Fruit fly (Drosophila melanogaster) whole organism, embryonic: ENCODE measurements around the gene CG15473.
A peak's percentile ranks its signal among the peaks of the same experiment; 100 is the strongest.

ENCODE experiments used
- CG1024 ChIP-seq: fragments of 200-800 bp; sonication (Bioruptor generic); IDR thresholded peaks from 2 replicates; pipeline ENCODE4 v1.3.6; 2022; ENCODE audit warnings: missing biosample characterization, missing genetic modification characterization
- CG10543 ChIP-seq: fragments of 200-800 bp; sonication (Bioruptor generic); optimal IDR thresholded peaks from 3 replicates; lab custom pipeline; 2017; ENCODE audit warnings: missing biosample characterization, mild to moderate bottlenecking, missing genetic modification characterization, moderate library complexity
- CG10654 ChIP-seq: fragments of 200-800 bp; sonication (Bioruptor generic); optimal IDR thresholded peaks from 2 replicates; lab custom pipeline; 2016; ENCODE audit warnings: missing biosample characterization, missing genetic modification characterization
- CG11456 ChIP-seq: fragments of 200-800 bp; sonication (Bioruptor generic); IDR thresholded peaks from 3 replicates; pipeline ENCODE4 v1.3.6; 2022; ENCODE audit warnings: missing biosample characterization, missing genetic modification characterization
- CG11560 ChIP-seq: fragments of 200-800 bp; sonication (Bioruptor generic); IDR thresholded peaks from 3 replicates; pipeline ENCODE4 v1.3.6; 2022; ENCODE audit warnings: missing biosample characterization, missing genetic modification characterization
- CG12219 ChIP-seq: fragments of 200-800 bp; sonication (Bioruptor generic); optimal IDR thresholded peaks from 3 replicates; lab custom pipeline; 2018; ENCODE audit warnings: missing biosample characterization, mild to moderate bottlenecking, missing genetic modification characterization
- CG12659 ChIP-seq: fragments of 200-800 bp; sonication (Bioruptor generic); optimal IDR thresholded peaks from 3 replicates; lab custom pipeline; 2017; ENCODE audit warnings: mild to moderate bottlenecking, missing biosample characterization, missing genetic modification reagents, missing genetic modification characterization
- CG13624 ChIP-seq: fragments of 200-800 bp; sonication (Bioruptor generic); optimal IDR thresholded peaks from 2 replicates; lab custom pipeline; 2016; ENCODE audit warnings: missing biosample characterization, missing genetic modification characterization
- CG14050 ChIP-seq: fragments of 200-800 bp; sonication (Bioruptor generic); IDR thresholded peaks from 3 replicates; pipeline ENCODE4 v1.3.6; 2022; ENCODE audit warnings: missing biosample characterization, missing genetic modification characterization
- CG15269 ChIP-seq: fragments of 200-800 bp; sonication (Bioruptor generic); optimal IDR thresholded peaks from 2 replicates; lab custom pipeline; 2018; ENCODE audit warnings: missing biosample characterization, mild to moderate bottlenecking, missing genetic modification characterization, moderate library complexity
- CG16813 ChIP-seq: fragments of 200-800 bp; sonication (Bioruptor generic); IDR thresholded peaks from 3 replicates; pipeline ENCODE4 v1.3.6; 2022; ENCODE audit warnings: missing biosample characterization, missing genetic modification characterization; ENCODE audit not compliant: partially characterized antibody
- CG31388 ChIP-seq: fragments of 200-800 bp; sonication (Bioruptor generic); optimal IDR thresholded peaks from 2 replicates; lab custom pipeline; 2016; ENCODE audit warnings: missing biosample characterization, missing genetic modification characterization
- CG34376 ChIP-seq: fragments of 200-800 bp; sonication (Bioruptor generic); optimal IDR thresholded peaks from 2 replicates; lab custom pipeline; 2018; ENCODE audit warnings: missing biosample characterization, mild to moderate bottlenecking, missing genetic modification characterization
- CG3726 ChIP-seq: fragments of 200-800 bp; sonication (Bioruptor generic); IDR thresholded peaks from 3 replicates; pipeline ENCODE4, ENCODE4 v1.3.6; 2022; ENCODE audit warnings: missing biosample characterization, missing genetic modification characterization
- CG3995 ChIP-seq: fragments of 200-800 bp; sonication (Bioruptor generic); optimal IDR thresholded peaks from 3 replicates; lab custom pipeline; 2016; ENCODE audit warnings: missing biosample characterization, missing genetic modification characterization
- CG42726 ChIP-seq: fragments of 200-800 bp; sonication (Bioruptor generic); IDR thresholded peaks from 2 replicates; pipeline ENCODE4 v1.3.6; 2022; ENCODE audit warnings: missing biosample characterization, missing genetic modification characterization; ENCODE audit not compliant: partially characterized antibody
- CG4282 ChIP-seq: fragments of 200-800 bp; sonication (Bioruptor generic); optimal IDR thresholded peaks from 2 replicates; lab custom pipeline; 2016; ENCODE audit warnings: missing biosample characterization, missing genetic modification characterization
- CG7556 ChIP-seq: fragments of 200-800 bp; sonication (Bioruptor generic); optimal IDR thresholded peaks from 2 replicates; lab custom pipeline; 2017; ENCODE audit warnings: missing biosample characterization, mild to moderate bottlenecking, missing genetic modification characterization
- CG7786 ChIP-seq: fragments of 200-800 bp; sonication (Bioruptor generic); optimal IDR thresholded peaks from 2 replicates; lab custom pipeline; 2016; ENCODE audit warnings: missing biosample characterization, missing genetic modification characterization
- CG8765 ChIP-seq: fragments of 200-800 bp; sonication (Bioruptor generic); IDR thresholded peaks from 2 replicates; pipeline ENCODE4 v1.3.6; 2022; ENCODE audit warnings: missing biosample characterization, missing genetic modification characterization
- CG9932 ChIP-seq: fragments of 200-800 bp; sonication (Bioruptor generic); IDR thresholded peaks from 2 replicates; pipeline ENCODE4 v1.3.6; 2022; ENCODE audit warnings: missing biosample characterization, missing genetic modification characterization
- Dad ChIP-seq: fragments of 200-800 bp; sonication (Bioruptor generic); optimal IDR thresholded peaks from 3 replicates; lab custom pipeline; 2016; ENCODE audit warnings: missing biosample characterization, missing genetic modification characterization
- ERR ChIP-seq: fragments of 200-800 bp; sonication (Bioruptor generic); optimal IDR thresholded peaks from 2 replicates; lab custom pipeline; 2016; ENCODE audit warnings: missing biosample characterization, missing genetic modification characterization
- Hmr ChIP-seq: fragments of 200-800 bp; sonication (Bioruptor generic); optimal IDR thresholded peaks from 3 replicates; lab custom pipeline; 2017; ENCODE audit warnings: mild to moderate bottlenecking, missing biosample characterization, missing genetic modification reagents, missing genetic modification characterization
- Hr39 ChIP-seq: fragments of >200 bp; optimal IDR thresholded peaks from 2 replicates; lab custom pipeline; 2017
- MTF-1 ChIP-seq: fragments of 200-800 bp; sonication (Bioruptor generic); optimal IDR thresholded peaks from 2 replicates; lab custom pipeline; 2018; ENCODE audit warnings: missing biosample characterization, mild to moderate bottlenecking, missing genetic modification characterization, borderline replicate concordance
- Nf-YB ChIP-seq: fragments of 200-800 bp; sonication (Bioruptor generic); optimal IDR thresholded peaks from 3 replicates; lab custom pipeline; 2019; ENCODE audit warnings: missing biosample characterization, mild to moderate bottlenecking, missing genetic modification characterization, moderate library complexity
- Ptx1 ChIP-seq: fragments of 200-800 bp; sonication (Bioruptor generic); IDR thresholded peaks from 2 replicates; pipeline ENCODE4 v1.3.6; 2022; ENCODE audit warnings: missing biosample characterization, missing genetic modification characterization
- Side ChIP-seq: fragments of 200-800 bp; sonication (Bioruptor generic); optimal IDR thresholded peaks from 2 replicates; lab custom pipeline; 2016; ENCODE audit warnings: missing biosample characterization, missing genetic modification characterization
- Tbp ChIP-seq: fragments of >200 bp; optimal IDR thresholded peaks from 2 replicates; lab custom pipeline; 2018; ENCODE audit warnings: missing biosample characterization, missing genetic modification characterization
- ab ChIP-seq: fragments of 200-800 bp; sonication (Bioruptor generic); optimal IDR thresholded peaks from 2 replicates; lab custom pipeline; 2016; ENCODE audit warnings: missing biosample characterization, missing genetic modification characterization
- ac ChIP-seq: fragments of 200-800 bp; sonication (Bioruptor generic); optimal IDR thresholded peaks from 3 replicates; lab custom pipeline; 2017; ENCODE audit warnings: missing biosample characterization, mild to moderate bottlenecking, missing genetic modification characterization
- bigmax ChIP-seq: fragments of 200-800 bp; sonication (Bioruptor generic); optimal IDR thresholded peaks from 2 replicates; lab custom pipeline; 2018; ENCODE audit warnings: missing biosample characterization, mild to moderate bottlenecking, missing genetic modification characterization
- cad ChIP-seq: fragments of >200 bp; optimal IDR thresholded peaks from 2 replicates; lab custom pipeline; 2017; ENCODE audit warnings: missing biosample characterization, missing genetic modification characterization
- cg ChIP-seq: fragments of 200-800 bp; sonication (Bioruptor generic); optimal IDR thresholded peaks from 3 replicates; lab custom pipeline; 2019; ENCODE audit warnings: missing biosample characterization, mild to moderate bottlenecking, missing genetic modification characterization, moderate library complexity
- danr ChIP-seq: fragments of 200-800 bp; sonication (Bioruptor generic); IDR thresholded peaks from 2 replicates; pipeline ENCODE4 v1.3.6; 2022; ENCODE audit warnings: missing biosample characterization, missing genetic modification characterization
- dysf ChIP-seq: fragments of 200-800 bp; sonication (Bioruptor generic); IDR thresholded peaks from 3 replicates; pipeline ENCODE4 v1.3.6; 2022; ENCODE audit warnings: missing biosample characterization, missing genetic modification characterization
- exex ChIP-seq: fragments of 200-800 bp; sonication (Bioruptor generic); optimal IDR thresholded peaks from 4 replicates; lab custom pipeline; 2018; ENCODE audit warnings: missing biosample characterization, mild to moderate bottlenecking, missing genetic modification characterization, moderate library complexity
- inv ChIP-seq: fragments of 200-800 bp; sonication (Bioruptor generic); IDR thresholded peaks from 2 replicates; pipeline ENCODE4 v1.3.6; 2022; ENCODE audit warnings: missing biosample characterization, missing genetic modification characterization; ENCODE audit not compliant: partially characterized antibody
- jing ChIP-seq: fragments of 200-800 bp; sonication (Bioruptor generic); optimal IDR thresholded peaks from 2 replicates; lab custom pipeline; 2018; ENCODE audit warnings: missing biosample characterization, mild to moderate bottlenecking, missing genetic modification characterization
- ken ChIP-seq: fragments of 200-800 bp; sonication (Bioruptor generic); IDR thresholded peaks from 3 replicates; pipeline ENCODE4 v1.3.6; 2022; ENCODE audit warnings: missing biosample characterization, missing genetic modification characterization
- knrl ChIP-seq: fragments of 200-800 bp; sonication (Bioruptor generic); IDR thresholded peaks from 3 replicates; pipeline ENCODE4 v1.3.6; 2022; ENCODE audit warnings: missing biosample characterization, missing genetic modification characterization; ENCODE audit not compliant: partially characterized antibody
- nom ChIP-seq: fragments of 200-800 bp; sonication (Bioruptor generic); optimal IDR thresholded peaks from 2 replicates; lab custom pipeline; 2017; ENCODE audit warnings: missing biosample characterization, missing genetic modification characterization, mild to moderate bottlenecking, moderate library complexity, missing genetic modification reagents
- onecut ChIP-seq: fragments of 200-800 bp; sonication (Bioruptor generic); IDR thresholded peaks from 2 replicates; pipeline ENCODE4 v1.3.6; 2022; ENCODE audit warnings: missing biosample characterization, missing genetic modification characterization
- org-1 ChIP-seq: fragments of 200-800 bp; sonication (Bioruptor generic); optimal IDR thresholded peaks from 2 replicates; lab custom pipeline; 2017; ENCODE audit warnings: missing biosample characterization, missing genetic modification characterization
- seq ChIP-seq: fragments of 200-800 bp; sonication (Bioruptor generic); IDR thresholded peaks from 2 replicates; pipeline ENCODE4 v1.3.6; 2022; ENCODE audit warnings: missing biosample characterization, missing genetic modification characterization
- tap ChIP-seq: fragments of 200-800 bp; optimal IDR thresholded peaks from 3 replicates; lab custom pipeline; 2019; ENCODE audit warnings: missing biosample characterization, mild to moderate bottlenecking, missing genetic modification characterization, moderate library complexity
- tgo ChIP-seq: fragments of 200-800 bp; sonication (Bioruptor generic); IDR thresholded peaks from 3 replicates; pipeline ENCODE4 v1.3.6; 2022; ENCODE audit warnings: missing biosample characterization, missing genetic modification characterization
- z ChIP-seq: fragments of 200-800 bp; sonication (Bioruptor generic); IDR thresholded peaks from 3 replicates; pipeline ENCODE4 v1.3.6; 2022; ENCODE audit warnings: missing biosample characterization, missing genetic modification characterization
- zf30C ChIP-seq: fragments of 200-800 bp; sonication (Bioruptor generic); optimal IDR thresholded peaks from 3 replicates; lab custom pipeline; 2018; ENCODE audit warnings: missing biosample characterization, mild to moderate bottlenecking, missing genetic modification characterization

CG15473 gene

DNA sequence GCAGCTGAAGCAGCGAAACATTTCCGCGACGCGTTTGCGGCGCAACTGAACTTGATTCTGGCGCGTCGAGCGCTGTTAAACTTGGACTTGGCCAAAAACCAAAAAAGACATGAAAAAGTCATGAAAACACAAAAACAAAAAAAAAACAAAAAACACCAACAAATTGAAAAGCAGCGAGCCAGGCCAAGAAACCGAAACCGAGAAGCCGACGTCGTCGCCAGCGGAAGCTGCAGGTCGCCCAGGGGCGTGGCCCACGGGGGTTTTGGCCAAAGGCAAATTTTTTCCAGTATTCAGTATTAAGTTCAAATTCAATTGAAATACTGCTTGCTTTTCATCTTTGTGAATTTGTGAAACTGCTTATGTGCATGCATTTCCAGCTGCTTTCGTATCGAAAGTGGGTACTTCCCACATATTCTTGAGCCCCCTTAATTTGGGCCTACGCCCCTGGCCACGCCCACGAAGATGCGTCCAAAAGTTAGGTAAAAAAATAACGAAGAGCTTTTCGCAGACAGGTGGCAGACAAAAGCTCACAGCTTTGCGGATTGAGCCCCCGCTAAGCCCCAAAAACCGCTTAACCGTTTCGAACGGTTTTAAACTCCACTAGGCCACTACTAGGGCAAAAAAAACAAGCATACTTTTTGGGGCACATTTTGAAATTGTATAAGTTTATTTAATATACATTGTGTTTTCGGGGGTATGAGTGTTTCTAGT, 12.5 kb upstream of the CG15473 start, which contains the start of gene CG3009 (continued):
- peak; percentile 96 for TF ChIP-seq CG4282 (GFP tag; lab: Kevin White, UChicago)
- peak; percentile 98 for TF ChIP-seq Ptx1
- TF ChIP-seq CG12219 (GFP tag; lab: Kevin White, UChicago), result peak; percentile 98
- TF ChIP-seq CG11456 (GFP tag; lab: Robert Waterston, UW), result peak; percentile 98
- TF ChIP-seq CG12659 (GFP tag; lab: Kevin White, UChicago), result peak; percentile 99
- peak; percentile 98 for TF ChIP-seq Side
- peak; percentile 94 for TF ChIP-seq MTF-1 (GFP tag; lab: Kevin White, UChicago)
- TF ChIP-seq CG3726, result peak; percentile 94
- peak; percentile 96 for TF ChIP-seq CG10654 (GFP tag; lab: Kevin White, UChicago)
- peak; percentile 75 for TF ChIP-seq ac (GFP tag; lab: Kevin White, UChicago)
- no peak for TF ChIP-seq inv (GFP tag; lab: Robert Waterston, UW)
- TF ChIP-seq exex (tag; lab: Kevin White, UChicago), result peak; percentile 86
- TF ChIP-seq ab (GFP tag; lab: Kevin White, UChicago), result peak; percentile 87
- TF ChIP-seq cad (GFP tag; lab: Kevin White, UChicago), result no peak
- peak; percentile 97 for TF ChIP-seq tgo
- peak; percentile 89 for TF ChIP-seq CG8765 (GFP tag; lab: Robert Waterston, UW)
- TF ChIP-seq CG15269 (tag; lab: Kevin White, UChicago), result peak; percentile 98
- TF ChIP-seq nom (GFP tag; lab: Kevin White, UChicago), result peak; percentile 96
- peak; percentile 98 for TF ChIP-seq CG7786
- peak; percentile 93 for TF ChIP-seq onecut (GFP tag; lab: Robert Waterston, UW)
- peak; percentile 96 for TF ChIP-seq CG14050 (GFP tag; lab: Robert Waterston, UW)
- TF ChIP-seq seq (GFP tag; lab: Robert Waterston, UW), result peak; percentile 98
- peak; percentile 98 for TF ChIP-seq org-1 (GFP tag; lab: Kevin White, UChicago)
- TF ChIP-seq bigmax (GFP tag; lab: Kevin White, UChicago), result peak; percentile 46
- peak; percentile 51; the same call in 1 of the 3 replicates for TF ChIP-seq knrl (GFP tag; lab: Robert Waterston, UW)
- TF ChIP-seq cg, result peak; percentile 27
- TF ChIP-seq Tbp (GFP tag; lab: Kevin White, UChicago), result no peak
- peak; percentile 98 for TF ChIP-seq CG13624 (GFP tag; lab: Kevin White, UChicago)
- TF ChIP-seq CG34376 (GFP tag; lab: Kevin White, UChicago), result peak; percentile 99
- TF ChIP-seq Hmr (GFP tag; lab: Kevin White, UChicago), result peak; percentile 99
- TF ChIP-seq CG7556, result peak; percentile 98
- TF ChIP-seq CG10543, result peak; percentile 99
- TF ChIP-seq CG31388, result peak; percentile 94
- peak; percentile 99 for TF ChIP-seq dysf (GFP tag; lab: Robert Waterston, UW)
- TF ChIP-seq z, result peak; percentile 77
- peak; percentile 84 for TF ChIP-seq Nf-YB
- TF ChIP-seq ERR (GFP tag; lab: Kevin White, UChicago), result peak; percentile 97
- TF ChIP-seq CG3995 (GFP tag; lab: Kevin White, UChicago), result peak; percentile 79
- TF ChIP-seq CG16813 (GFP tag; lab: Robert Waterston, UW), result no peak
- peak; percentile 99 for TF ChIP-seq CG9932 (GFP tag; lab: Robert Waterston, UW)
- TF ChIP-seq CG11560, result peak; percentile 90
- TF ChIP-seq ken (GFP tag; lab: Robert Waterston, UW), result peak; percentile 96
- peak; percentile 95 for TF ChIP-seq tap (tag; lab: Kevin White, UChicago)
- peak; percentile 90 for TF ChIP-seq CG1024 (GFP tag; lab: Robert Waterston, UW)
- TF ChIP-seq danr (GFP tag; lab: Robert Waterston, UW), result peak; percentile 95
- TF ChIP-seq zf30C (GFP tag; lab: Kevin White, UChicago), result peak; percentile 16
- TF ChIP-seq Hr39, result no peak
- TF ChIP-seq jing (GFP tag; lab: Kevin White, UChicago), result peak; percentile 96
- peak; percentile 60 for TF ChIP-seq CG42726 (GFP tag; lab: Robert Waterston, UW)
- TF ChIP-seq Dad (GFP tag; lab: Kevin White, UChicago), result peak; percentile 98
